Fruit fly (Drosophila melanogaster) whole organism, pupa: ENCODE results near the gene Mrm2.

ENCODE experiments used
- CG10348 ChIP-seq: fragments of 200-800 bp; sonication (Bioruptor generic); IDR thresholded peaks from 2 replicates; pipeline ENCODE4 v1.3.6; 2022; ENCODE audit warnings: missing biosample characterization, missing genetic modification characterization
- CG12605 ChIP-seq: fragments of 200-800 bp; sonication (Bioruptor generic); IDR thresholded peaks from 2 replicates; pipeline ENCODE4 v1.3.6; 2022; ENCODE audit warnings: missing biosample characterization, missing genetic modification characterization
- CG13204 ChIP-seq: fragments of 200-800 bp; sonication (Bioruptor generic); optimal IDR thresholded peaks from 2 replicates; lab custom pipeline; 2018; ENCODE audit warnings: missing biosample characterization, mild to moderate bottlenecking, missing genetic modification characterization, moderate library complexity
- CG14655 ChIP-seq: fragments of 200-800 bp; sonication (Bioruptor generic); optimal IDR thresholded peaks from 3 replicates; lab custom pipeline; 2017; ENCODE audit warnings: mild to moderate bottlenecking, missing biosample characterization, missing genetic modification reagents, missing genetic modification characterization
- CG15710 ChIP-seq: fragments of 200-800 bp; sonication (Bioruptor generic); optimal IDR thresholded peaks from 2 replicates; lab custom pipeline; 2018; ENCODE audit warnings: missing biosample characterization, mild to moderate bottlenecking, missing genetic modification characterization, moderate library complexity
- CG17806 ChIP-seq: fragments of 200-800 bp; sonication (Bioruptor generic); optimal IDR thresholded peaks from 2 replicates; lab custom pipeline; 2018; ENCODE audit warnings: missing biosample characterization, mild to moderate bottlenecking, missing genetic modification characterization, moderate library complexity
- CG32121 ChIP-seq: fragments of 200-800 bp; sonication (Bioruptor generic); IDR thresholded peaks from 2 replicates; pipeline ENCODE4 v1.3.6; 2022; ENCODE audit warnings: missing biosample characterization, missing genetic modification characterization
- CG34367 ChIP-seq: fragments of 200-800 bp; sonication (Bioruptor generic); optimal IDR thresholded peaks from 2 replicates; lab custom pipeline; 2018; ENCODE audit warnings: missing biosample characterization, mild to moderate bottlenecking, missing genetic modification characterization
- CG4496 ChIP-seq: fragments of 200-800 bp; sonication (Bioruptor generic); IDR thresholded peaks from 3 replicates; pipeline ENCODE4 v1.3.6; 2022; ENCODE audit warnings: missing biosample characterization, missing genetic modification characterization
- CG8159 ChIP-seq: fragments of 200-800 bp; sonication (Bioruptor generic); optimal IDR thresholded peaks from 3 replicates; lab custom pipeline; 2018; ENCODE audit warnings: missing biosample characterization, mild to moderate bottlenecking, missing genetic modification characterization, moderate library complexity
- CG8301 ChIP-seq: fragments of 200-800 bp; sonication (Bioruptor generic); optimal IDR thresholded peaks from 2 replicates; lab custom pipeline; 2018; ENCODE audit warnings: missing biosample characterization, mild to moderate bottlenecking, missing genetic modification characterization
- CG9948 ChIP-seq: fragments of 200-800 bp; sonication (Bioruptor generic); optimal IDR thresholded peaks from 2 replicates; lab custom pipeline; 2018; ENCODE audit warnings: missing biosample characterization, mild to moderate bottlenecking, missing genetic modification characterization, moderate library complexity
- D1 ChIP-seq: fragments of 200-800 bp; sonication (Bioruptor generic); optimal IDR thresholded peaks from 2 replicates; lab custom pipeline; 2018; ENCODE audit warnings: missing biosample characterization, mild to moderate bottlenecking, missing genetic modification characterization, moderate library complexity
- EcR ChIP-seq: fragments of 200-800 bp; sonication (Bioruptor generic); optimal IDR thresholded peaks from 3 replicates; lab custom pipeline; 2019; ENCODE audit warnings: missing biosample characterization, missing genetic modification characterization, mild to moderate bottlenecking, moderate library complexity, missing genetic modification reagents
- Ets98B ChIP-seq: fragments of 200-800 bp; sonication (Bioruptor generic); IDR thresholded peaks from 2 replicates; pipeline ENCODE4 v1.3.6; 2022; ENCODE audit warnings: missing biosample characterization, missing genetic modification characterization
- Pif1A ChIP-seq: fragments of 200-800 bp; sonication (Bioruptor generic); optimal IDR thresholded peaks from 3 replicates; lab custom pipeline; 2016; ENCODE audit warnings: missing biosample characterization, missing genetic modification characterization
- Pif1B ChIP-seq: fragments of 200-800 bp; sonication (Bioruptor generic); optimal IDR thresholded peaks from 3 replicates; lab custom pipeline; 2016; ENCODE audit warnings: missing biosample characterization, missing genetic modification characterization
- Snoo ChIP-seq: fragments of 200-800 bp; sonication (Bioruptor generic); optimal IDR thresholded peaks from 3 replicates; lab custom pipeline; 2017; ENCODE audit warnings: missing biosample characterization, mild to moderate bottlenecking, missing genetic modification characterization, inconsistent platforms
- fd96Ca ChIP-seq: fragments of 200-800 bp; sonication (Bioruptor generic); IDR thresholded peaks from 3 replicates; pipeline ENCODE4 v1.3.6; 2022; ENCODE audit warnings: missing biosample characterization, missing genetic modification characterization
- gl ChIP-seq: fragments of 200-800 bp; sonication (Bioruptor generic); optimal IDR thresholded peaks from 2 replicates; lab custom pipeline; 2018; ENCODE audit warnings: missing biosample characterization, mild to moderate bottlenecking, missing genetic modification characterization
- rn ChIP-seq: fragments of 200-800 bp; sonication (Bioruptor generic); IDR thresholded peaks from 2 replicates; pipeline ENCODE4 v1.3.6; 2022; ENCODE audit warnings: missing biosample characterization, missing genetic modification characterization

Gene Mrm2

DNA sequence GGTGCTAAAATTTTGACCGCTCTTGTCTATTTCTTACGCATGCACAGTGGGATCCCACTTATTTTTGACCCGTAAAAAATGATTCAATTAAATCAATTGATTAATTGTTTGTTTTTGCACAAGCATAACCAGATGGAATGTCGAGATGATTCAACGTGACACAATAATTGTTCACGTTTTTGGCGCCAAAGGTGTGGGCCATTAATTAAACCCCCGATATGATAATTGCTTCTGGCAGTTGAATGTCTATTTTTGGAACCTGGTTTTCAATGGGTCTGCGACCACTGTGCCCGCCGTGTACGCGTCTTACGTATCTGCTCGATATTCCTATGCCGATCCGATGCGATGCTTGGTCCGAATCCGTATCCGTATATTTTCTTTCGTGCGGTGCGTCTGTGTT is 30.6 kb downstream of the Mrm2 start:
- TF ChIP-seq CG13204 (no peak), CG17806 (tag; lab: Kevin White, UChicago) (no peak), Ets98B (GFP tag; lab: Robert Waterston, UW) (peak; percentile 44; the same call in 1 of the 2 replicates), Snoo (no peak), CG8159 (tag; lab: Kevin White, UChicago) (no peak), rn (GFP tag; lab: Robert Waterston, UW) (no peak), CG32121 (GFP tag; lab: Robert Waterston, UW) (no peak; the same call in 1 of the 2 replicates), Pif1B (GFP tag; lab: Kevin White, UChicago) (no peak), CG14655 (no peak), D1 (tag; lab: Kevin White, UChicago) (no peak), CG15710 (no peak), CG12605 (GFP tag; lab: Robert Waterston, UW) (no peak; the same call in 1 of the 2 replicates), CG9948 (tag; lab: Kevin White, UChicago) (no peak), EcR (GFP tag; lab: Kevin White, UChicago) (no peak), fd96Ca (peak; percentile 63), gl (tag; lab: Kevin White, UChicago) (no peak), CG10348 (no peak), CG8301 (tag; lab: Kevin White, UChicago) (no peak), CG4496 (GFP tag; lab: Robert Waterston, UW) (peak; percentile 75), CG34367 (tag; lab: Kevin White, UChicago) (no peak)

DNA sequence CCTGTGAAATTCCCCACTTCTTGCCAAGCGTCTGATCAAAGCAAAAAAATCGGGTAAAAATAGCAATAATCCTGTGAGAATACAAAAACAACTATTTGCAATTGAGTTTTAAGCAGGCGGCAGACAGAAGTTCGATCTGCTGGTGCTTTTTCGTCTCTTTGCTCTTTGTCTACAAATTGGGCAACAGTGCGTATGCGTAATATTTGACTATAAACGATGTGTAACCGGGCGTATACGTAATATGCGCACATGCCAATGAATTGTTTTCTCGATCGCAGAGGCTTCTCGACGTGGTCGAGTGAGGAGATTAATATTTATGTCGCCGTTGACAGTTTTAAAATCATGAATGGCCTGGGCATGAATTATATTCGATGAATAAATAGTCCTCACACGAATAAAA is 33.9 kb downstream of the Mrm2 start:
- TF ChIP-seq Pif1B (GFP tag; lab: Kevin White, UChicago): no peak

DNA sequence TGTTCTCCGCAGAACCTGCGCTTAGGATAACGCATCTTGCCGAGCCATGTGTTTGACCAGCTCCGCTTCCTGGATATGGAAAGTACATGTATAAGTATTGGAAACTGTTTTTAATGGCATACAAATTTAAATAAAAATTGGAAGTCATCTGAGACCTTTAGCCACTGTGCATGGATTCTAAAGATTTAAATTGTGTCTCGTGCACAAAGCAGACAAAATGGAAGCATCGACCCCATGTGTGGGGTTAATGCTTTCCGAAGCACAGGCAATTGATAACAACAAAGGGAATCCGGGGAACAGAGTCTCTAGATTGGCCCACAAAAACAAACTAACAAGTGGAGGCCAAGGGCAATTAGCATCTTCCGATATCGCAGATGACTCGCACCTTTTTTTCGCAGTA is 40.3 kb downstream of the Mrm2 start:
- no peak for TF ChIP-seq Snoo
- TF ChIP-seq CG13204: no peak
- TF ChIP-seq EcR (GFP tag; lab: Kevin White, UChicago): no peak
- no peak for TF ChIP-seq CG10348
- TF ChIP-seq CG12605 (GFP tag; lab: Robert Waterston, UW): no peak
- no peak for TF ChIP-seq D1 (tag; lab: Kevin White, UChicago)
- TF ChIP-seq CG17806 (tag; lab: Kevin White, UChicago): no peak
- TF ChIP-seq CG8159 (tag; lab: Kevin White, UChicago): no peak
- no peak for TF ChIP-seq CG32121 (GFP tag; lab: Robert Waterston, UW)

DNA sequence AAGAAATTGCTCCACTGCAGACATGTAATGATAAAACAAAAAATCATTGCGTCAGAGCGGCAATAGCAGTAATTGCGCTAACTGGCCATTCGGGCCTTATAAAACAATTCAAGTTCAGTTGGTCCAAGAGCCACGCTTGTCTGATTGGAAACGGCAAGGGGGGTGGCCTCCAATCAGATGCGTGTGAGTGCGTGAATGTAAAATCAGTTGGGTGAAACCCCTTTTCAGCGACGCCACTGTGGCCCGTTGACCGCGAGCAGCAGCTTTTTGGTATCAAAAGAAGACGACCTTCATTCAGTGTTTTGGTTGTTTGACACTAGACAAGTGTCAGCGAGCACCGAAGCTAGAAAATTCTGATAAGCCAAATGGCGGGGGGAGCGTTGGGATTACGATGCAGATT is 40.9 kb downstream of the Mrm2 start:
- TF ChIP-seq fd96Ca: 0 out of 3 replicates have a peak, but pooled peaks have one; percentile 5
- no peak for TF ChIP-seq CG10348

dm6 chr3R:19902926-19903739 is 41.7 kb downstream of the Mrm2 start, which contains the start of gene ClpX:
TSS of gene ClpX (minus strand) at chr3R:19903689.
- peak; percentile 26; the same call in 1 of the 3 replicates for TF ChIP-seq CG4496 (GFP tag; lab: Robert Waterston, UW)
- no peak for TF ChIP-seq CG17806 (tag; lab: Kevin White, UChicago)
- TF ChIP-seq, all 21 proteins: peak for 1

DNA sequence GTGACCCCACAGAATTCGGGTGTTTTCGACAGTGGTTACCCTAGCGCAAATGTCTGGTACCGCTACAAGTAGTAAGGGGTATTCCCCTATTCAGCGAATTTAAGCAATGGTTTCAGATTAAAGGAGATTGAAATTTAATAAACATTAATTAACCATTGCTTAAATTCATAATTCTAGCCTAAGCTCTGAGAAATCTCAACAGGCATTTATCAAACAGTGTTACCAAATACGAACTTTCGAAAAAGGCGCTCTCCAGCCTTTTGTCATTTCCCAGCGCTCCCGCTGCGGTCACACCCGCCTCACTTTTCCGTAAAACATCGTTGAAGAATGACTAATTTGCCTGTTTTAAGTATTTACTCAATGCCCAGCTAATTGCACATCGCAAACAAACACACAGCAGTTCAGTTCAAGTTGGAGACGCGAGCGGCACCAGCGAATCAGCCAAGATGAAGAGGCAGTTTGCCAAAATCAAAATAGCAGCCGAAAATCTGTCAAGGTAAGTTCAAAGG is 43.5 kb downstream of the Mrm2 start, which contains the start of the genes Surf6 and RhoGAP92B:
Gene Surf6 (minus strand): TSS at position 4 of the 509 bp plus-strand sequence.
Gene RhoGAP92B (plus strand): TSS at position 300 of the 509 bp plus-strand sequence.
- TF ChIP-seq CG10348 (no peak), CG14655 (no peak), CG13204 (no peak), D1 (tag; lab: Kevin White, UChicago) (no peak), fd96Ca (peak; percentile 40; the same call in 1 of the 3 replicates), rn (GFP tag; lab: Robert Waterston, UW) (no peak), CG4496 (GFP tag; lab: Robert Waterston, UW) (peak; percentile 29; the same call in 1 of the 3 replicates), CG12605 (GFP tag; lab: Robert Waterston, UW) (peak; percentile 56; the same call in 1 of the 2 replicates), CG8301 (tag; lab: Kevin White, UChicago) (no peak), CG34367 (tag; lab: Kevin White, UChicago) (peak; percentile 44), CG15710 (peak; percentile 43), CG8159 (tag; lab: Kevin White, UChicago) (peak; percentile 14), CG17806 (tag; lab: Kevin White, UChicago) (peak; percentile 12), CG32121 (GFP tag; lab: Robert Waterston, UW) (peak; percentile 68), EcR (GFP tag; lab: Kevin White, UChicago) (peak; percentile 68), Ets98B (GFP tag; lab: Robert Waterston, UW) (no peak), Pif1A (no peak), gl (tag; lab: Kevin White, UChicago) (no peak), Snoo (peak; percentile 40), Pif1B (GFP tag; lab: Kevin White, UChicago) (peak; percentile 30), CG9948 (tag; lab: Kevin White, UChicago) (no peak)
